Fruit fly (Drosophila melanogaster) whole organism, wandering third instar larva: Measurements from ENCODE around the gene CG33160.

Source experiments
- Abd-B ChIP-seq: fragments of >200 bp; optimal IDR thresholded peaks from 2 replicates; lab custom pipeline; 2017; ENCODE audit warnings: missing biosample characterization, missing genetic modification characterization
- CG32264 ChIP-seq: fragments of 200-800 bp; sonication (Bioruptor generic); optimal IDR thresholded peaks from 2 replicates; lab custom pipeline; 2016; ENCODE audit warnings: missing biosample characterization, missing genetic modification characterization
- CG9705 ChIP-seq: fragments of 200-800 bp; sonication (Bioruptor generic); optimal IDR thresholded peaks from 2 replicates; lab custom pipeline; 2018; ENCODE audit warnings: missing biosample characterization, mild to moderate bottlenecking, missing genetic modification characterization
- CrebA ChIP-seq: fragments of 200-800 bp; sonication (Bioruptor generic); optimal IDR thresholded peaks from 2 replicates; lab custom pipeline; 2016; ENCODE audit warnings: missing biosample characterization, mild to moderate bottlenecking, missing genetic modification characterization, borderline replicate concordance
- Dfd ChIP-seq: fragments of >200 bp; optimal IDR thresholded peaks from 2 replicates; lab custom pipeline; 2017; ENCODE audit warnings: missing biosample characterization, missing genetic modification characterization
- Dif ChIP-seq: fragments of 200-275, 200-300 bp; sonication (Bioruptor generic); optimal IDR thresholded peaks from 2 replicates; lab custom pipeline; 2018; ENCODE audit warnings: missing biosample characterization, missing genetic modification characterization; ENCODE audit not compliant: partially characterized antibody
- GATAd ChIP-seq: sonication (Bioruptor generic); optimal IDR thresholded peaks from 2 replicates; lab custom pipeline; 2016; ENCODE audit warnings: missing biosample characterization, missing genetic modification characterization
- Hnf4 ChIP-seq: fragments of 200-800 bp; sonication (Bioruptor generic); optimal IDR thresholded peaks from 2 replicates; lab custom pipeline; 2016; ENCODE audit warnings: missing biosample characterization, mild to moderate bottlenecking, missing genetic modification characterization
- Hr78 ChIP-seq: fragments of >200 bp; optimal IDR thresholded peaks from 2 replicates; lab custom pipeline; 2017; ENCODE audit warnings: missing biosample characterization, missing genetic modification characterization
- Hr83 ChIP-seq: fragments of 200-300 bp; sonication (Bioruptor generic); optimal IDR thresholded peaks from 2 replicates; lab custom pipeline; 2016; ENCODE audit warnings: missing biosample characterization, mild to moderate bottlenecking, missing genetic modification characterization, moderate library complexity; ENCODE audit not compliant: poor library complexity, severe bottlenecking
- Jra ChIP-seq: sonication (Bioruptor generic); optimal IDR thresholded peaks from 2 replicates; lab custom pipeline; 2016; ENCODE audit warnings: missing biosample characterization, missing genetic modification characterization
- Mio ChIP-seq: sonication (Bioruptor generic); optimal IDR thresholded peaks from 2 replicates; lab custom pipeline; 2016; ENCODE audit warnings: missing biosample characterization, missing genetic modification characterization
- Myc ChIP-seq: fragments of >200 bp; optimal IDR thresholded peaks from 2 replicates; lab custom pipeline; 2017
- N ChIP-seq: fragments of >200 bp; optimal IDR thresholded peaks from 2 replicates; lab custom pipeline; 2018; ENCODE audit warnings: missing biosample characterization, missing external identifiers, missing genetic modification characterization
- OdsH ChIP-seq: fragments of 200-800 bp; sonication (Bioruptor generic); optimal IDR thresholded peaks from 2 replicates; lab custom pipeline; 2016; ENCODE audit warnings: missing biosample characterization, mild to moderate bottlenecking, missing genetic modification characterization
- Sp1 ChIP-seq: fragments of 200-800 bp; sonication (Bioruptor generic); optimal IDR thresholded peaks from 3 replicates; lab custom pipeline; 2019; ENCODE audit warnings: missing biosample characterization, mild to moderate bottlenecking, missing genetic modification characterization, moderate library complexity
- br ChIP-seq: fragments of 200-800 bp; sonication (Bioruptor generic); optimal IDR thresholded peaks from 2 replicates; lab custom pipeline; 2016; ENCODE audit warnings: missing biosample characterization, missing genetic modification characterization
- dl ChIP-seq, 2 experiments: fragments of 175-275, 200-275 bp in 1 of 2; fragments of 200-275 bp in 1 of 2; sonication (Bioruptor generic); optimal IDR thresholded peaks; lab custom pipeline; 2018; ENCODE audit warnings: mild to moderate bottlenecking in 2 of 2, missing biosample characterization in 2 of 2, missing genetic modification characterization in 2 of 2, moderate library complexity in 2 of 2; ENCODE audit not compliant: partially characterized antibody in 2 of 2, insufficient read depth in 1 of 2
- dmrt93B ChIP-seq: fragments of 200-800 bp; sonication (Bioruptor generic); optimal IDR thresholded peaks from 2 replicates; lab custom pipeline; 2018; ENCODE audit warnings: missing biosample characterization, mild to moderate bottlenecking, missing genetic modification characterization
- foxo ChIP-seq, 2 experiments: fragments of 200-800 bp; sonication (Bioruptor generic); optimal IDR thresholded peaks; 2 replicates in 1 of 2; 3 replicates in 1 of 2; lab custom pipeline; 2016 to 2017; ENCODE audit warnings: missing biosample characterization in 2 of 2, missing genetic modification characterization in 2 of 2
- fru ChIP-seq: fragments of 200-800 bp; sonication (Bioruptor generic); optimal IDR thresholded peaks from 3 replicates; lab custom pipeline; 2016; ENCODE audit warnings: missing biosample characterization, mild to moderate bottlenecking, missing genetic modification characterization
- h ChIP-seq: fragments of 200-800 bp; sonication (Bioruptor generic); optimal IDR thresholded peaks from 3 replicates; lab custom pipeline; 2016; ENCODE audit warnings: missing biosample characterization, mild to moderate bottlenecking, missing genetic modification characterization
- jim ChIP-seq: fragments of 175-275, 200-325 bp; sonication (Bioruptor generic); optimal IDR thresholded peaks from 2 replicates; lab custom pipeline; 2016; ENCODE audit warnings: missing biosample characterization, mild to moderate bottlenecking, missing genetic modification characterization
- lola ChIP-seq: fragments of >200 bp; optimal IDR thresholded peaks from 2 replicates; lab custom pipeline; 2017; ENCODE audit warnings: missing biosample characterization, missing genetic modification characterization
- pan ChIP-seq: fragments of >200 bp; optimal IDR thresholded peaks from 2 replicates; lab custom pipeline; 2017
- psq ChIP-seq: fragments of 200-800 bp; sonication (Bioruptor generic); optimal IDR thresholded peaks from 3 replicates; lab custom pipeline; 2017; ENCODE audit warnings: missing biosample characterization, mild to moderate bottlenecking, missing genetic modification characterization, moderate library complexity
- rgr ChIP-seq: fragments of 200-800 bp; sonication (Bioruptor generic); optimal IDR thresholded peaks from 3 replicates; lab custom pipeline; 2016; ENCODE audit warnings: missing biosample characterization, mild to moderate bottlenecking, missing genetic modification characterization
- sage ChIP-seq: fragments of 200-800 bp; sonication (Bioruptor generic); optimal IDR thresholded peaks from 2 replicates; lab custom pipeline; 2016; ENCODE audit warnings: missing biosample characterization, mild to moderate bottlenecking, missing genetic modification characterization
- sv ChIP-seq: fragments of 200-800 bp; sonication (Bioruptor generic); optimal IDR thresholded peaks from 3 replicates; lab custom pipeline; 2016; ENCODE audit warnings: missing biosample characterization, missing genetic modification characterization
- tai ChIP-seq: sonication (Bioruptor generic); optimal IDR thresholded peaks from 2 replicates; lab custom pipeline; 2016; ENCODE audit warnings: missing biosample characterization, missing genetic modification characterization
- woc ChIP-seq: sonication (Bioruptor generic); optimal IDR thresholded peaks from 2 replicates; lab custom pipeline; 2016; ENCODE audit warnings: missing biosample characterization, mild to moderate bottlenecking, missing genetic modification characterization

CG33160 gene

dm6 chr3L:3244244-3245144 lies 38.3 kb upstream of the CG33160 start, which contains the start of gene CG12078:
Gene CG12078 (minus strand): TSS chr3L:3244294.
- TF ChIP-seq foxo (GFP tag; optimal IDR thresholded peaks at IDR 0.05; lab: Kevin White, UChicago) (peak in 1 of 2 experiments; percentile 25), dmrt93B (GFP tag; lab: Kevin White, UChicago) (no peak), CG32264 (GFP tag; lab: Kevin White, UChicago) (no peak), Dfd (GFP tag; lab: Kevin White, UChicago) (no peak), GATAd (GFP tag; lab: Kevin White, UChicago) (no peak), pan (lab: Kevin White, UChicago) (no peak), Dif (GFP tag; lab: Kevin White, UChicago) (no peak), Hr78 (GFP tag; lab: Kevin White, UChicago) (no peak), sage (no peak), Jra (no peak), Hr83 (peak; percentile 21), tai (GFP tag; lab: Kevin White, UChicago) (peak; percentile 9), Mio (GFP tag; lab: Kevin White, UChicago) (no peak), Hnf4 (no peak), lola (GFP tag; lab: Kevin White, UChicago) (no peak), rgr (GFP tag; lab: Kevin White, UChicago) (no peak), N (GFP tag; lab: Kevin White, UChicago) (no peak), dl (GFP tag; optimal IDR thresholded peaks at IDR 0.05; lab: Kevin White, UChicago; ENCODE audit: insufficient read depth in 1 of 2, partially characterized antibody in 2 of 2) (no peak), fru (GFP tag; lab: Kevin White, UChicago) (peak; percentile 2), woc (no peak), jim (GFP tag; lab: Kevin White, UChicago) (no peak), CG9705 (GFP tag; lab: Kevin White, UChicago) (no peak), OdsH (GFP tag; lab: Kevin White, UChicago) (no peak), Myc (no peak)

- TF ChIP-seq CrebA (GFP tag; lab: Kevin White, UChicago): peak; percentile 44
- TF ChIP-seq Hr83: no peak
- peak; percentile 68 for TF ChIP-seq jim (GFP tag; lab: Kevin White, UChicago)
- no peak for TF ChIP-seq pan (lab: Kevin White, UChicago)
- TF ChIP-seq fru (GFP tag; lab: Kevin White, UChicago): peak; percentile 65
- TF ChIP-seq Dif (GFP tag; lab: Kevin White, UChicago): peak; percentile 76
- TF ChIP-seq br (GFP tag; lab: Kevin White, UChicago): peak; percentile 22
- peak in 1 of 2 experiments; percentile 52 for TF ChIP-seq dl (GFP tag; optimal IDR thresholded peaks at IDR 0.05; lab: Kevin White, UChicago; ENCODE audit: insufficient read depth in 1 of 2, partially characterized antibody in 2 of 2)
- TF ChIP-seq h (GFP tag; lab: Kevin White, UChicago): no peak
- TF ChIP-seq psq (GFP tag; lab: Kevin White, UChicago): peak; percentile 55
- TF ChIP-seq Jra: peak; percentile 8
- peak; percentile 12 for TF ChIP-seq Sp1 (GFP tag; lab: Kevin White, UChicago)
Measured at dm6 chr3L:3242121-3243083, 36.2 kb upstream of the CG33160 start.

- TF ChIP-seq Hr83 (no peak), pan (lab: Kevin White, UChicago) (no peak), sv (GFP tag; lab: Kevin White, UChicago) (no peak), lola (GFP tag; lab: Kevin White, UChicago) (peak; percentile 3), Abd-B (GFP tag; lab: Kevin White, UChicago) (no peak)
Measured at dm6 chr3L:3241368-3241640, 35.1 kb upstream of the CG33160 start.
